Worm (Caenorhabditis elegans): ENCODE measurements around the gene Y50D7A.10.
"Not testable (repeated sequence)": the region's sequence is repeated elsewhere in the genome, so short reads cannot be mapped to it uniquely, and the experiment has no call there.

DNA sequence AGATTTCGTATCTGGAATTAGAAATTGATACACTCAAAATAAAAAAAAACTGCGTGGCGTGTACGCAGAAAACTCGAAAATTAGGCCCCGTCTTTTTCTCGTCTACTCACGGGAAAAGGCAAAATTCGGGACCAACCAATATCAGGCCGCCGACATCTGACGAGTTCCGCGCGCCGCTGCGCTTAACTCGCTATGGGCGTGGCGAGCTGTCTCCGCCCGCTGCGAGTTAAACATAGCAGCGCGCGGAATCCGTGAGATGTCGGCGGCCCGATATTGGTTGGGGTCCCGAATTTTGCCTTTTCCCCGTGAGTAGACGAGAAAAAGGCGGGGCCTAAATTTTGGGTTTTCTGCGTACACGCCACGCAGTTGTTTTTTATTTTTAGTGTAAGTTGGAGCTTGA lies 17.4 kb upstream of the Y50D7A.10 start:
- not testable (repeated sequence) for TF ChIP-seq zfp-3 (GFP tag; conservative IDR thresholded peaks at IDR 0.05); sdz-12 (GFP tag; optimal IDR thresholded peaks at IDR 0.05); nhr-237 (tag; optimal IDR thresholded peaks at IDR 0.05); T20F7.1 (GFP tag; optimal IDR thresholded peaks at IDR 0.05); hlh-30 (tag; optimal IDR thresholded peaks at IDR 0.05; ENCODE audit: insufficient read depth); fos-1 (tag; optimal IDR thresholded peaks at IDR 0.05); unc-62 (GFP tag; optimal IDR thresholded peaks at IDR 0.05 in 1 of 2); unc-62 (tag; optimal IDR thresholded peaks at IDR 0.05); unc-130 (GFP tag; optimal IDR thresholded peaks at IDR 0.05); mes-2 (tag; optimal IDR thresholded peaks at IDR 0.05; ENCODE audit: poor library complexity, severe bottlenecking)

All from whole organism, L4 larva.